Fruit fly (Drosophila melanogaster) whole organism, pupa: ENCODE measurements around the gene Acsx3.

Experiments used
- CG10348 ChIP-seq: fragments of 200-800 bp; sonication (Bioruptor generic); IDR thresholded peaks from 2 replicates; pipeline ENCODE4 v1.3.6; 2022; ENCODE audit warnings: missing biosample characterization, missing genetic modification characterization
- CG14655 ChIP-seq: fragments of 200-800 bp; sonication (Bioruptor generic); optimal IDR thresholded peaks from 3 replicates; lab custom pipeline; 2017; ENCODE audit warnings: mild to moderate bottlenecking, missing biosample characterization, missing genetic modification reagents, missing genetic modification characterization
- CG4496 ChIP-seq: fragments of 200-800 bp; sonication (Bioruptor generic); IDR thresholded peaks from 3 replicates; pipeline ENCODE4 v1.3.6; 2022; ENCODE audit warnings: missing biosample characterization, missing genetic modification characterization

- TF ChIP-seq CG10348 (GFP tag; lab: Robert Waterston, UW) (no peak), CG4496 (GFP tag; lab: Robert Waterston, UW) (no peak), CG14655 (GFP tag; lab: Kevin White, UChicago) (no peak)
These were observed 18.6 kb downstream of the Acsx3 start for dm6 chr3R:19799614-19800013.
